Fruit fly (Drosophila melanogaster) whole organism, embryonic: Measurements from ENCODE around the gene CG7378.
A peak's percentile ranks its signal among the peaks of the same experiment; 100 is the strongest.

Source experiments
- Atf-2 ChIP-seq: fragments of 200-800 bp; sonication (Bioruptor generic); optimal IDR thresholded peaks from 2 replicates; lab custom pipeline; 2016; ENCODE audit warnings: missing biosample characterization, missing genetic modification characterization
- Atf6 ChIP-seq: fragments of 200-800 bp; sonication (Bioruptor generic); IDR thresholded peaks from 2 replicates; pipeline ENCODE4 v1.3.6; 2022; ENCODE audit warnings: missing biosample characterization, missing genetic modification characterization
- B-H2 ChIP-seq: fragments of 200-800 bp; sonication (Bioruptor generic); optimal IDR thresholded peaks from 2 replicates; lab custom pipeline; 2018; ENCODE audit warnings: missing biosample characterization, mild to moderate bottlenecking, missing genetic modification characterization
- CG1024 ChIP-seq: fragments of 200-800 bp; sonication (Bioruptor generic); IDR thresholded peaks from 2 replicates; pipeline ENCODE4 v1.3.6; 2022; ENCODE audit warnings: missing biosample characterization, missing genetic modification characterization
- CG10431 ChIP-seq: fragments of 200-800 bp; sonication (Bioruptor generic); optimal IDR thresholded peaks from 3 replicates; lab custom pipeline; 2018; ENCODE audit warnings: missing biosample characterization, mild to moderate bottlenecking, missing genetic modification characterization
- CG10543 ChIP-seq: fragments of 200-800 bp; sonication (Bioruptor generic); optimal IDR thresholded peaks from 3 replicates; lab custom pipeline; 2017; ENCODE audit warnings: missing biosample characterization, mild to moderate bottlenecking, missing genetic modification characterization, moderate library complexity
- CG10979 ChIP-seq: fragments of 200-800 bp; sonication (Bioruptor generic); optimal IDR thresholded peaks from 2 replicates; lab custom pipeline; 2018; ENCODE audit warnings: missing biosample characterization, mild to moderate bottlenecking, missing genetic modification characterization, moderate library complexity
- CG11093 ChIP-seq: fragments of 200-800 bp; sonication (Bioruptor generic); IDR thresholded peaks from 3 replicates; pipeline ENCODE4 v1.3.6; 2022; ENCODE audit warnings: missing biosample characterization, missing genetic modification characterization
- CG15269 ChIP-seq: fragments of 200-800 bp; sonication (Bioruptor generic); optimal IDR thresholded peaks from 2 replicates; lab custom pipeline; 2018; ENCODE audit warnings: missing biosample characterization, mild to moderate bottlenecking, missing genetic modification characterization, moderate library complexity
- CG1529 ChIP-seq: fragments of 200-800 bp; sonication (Bioruptor generic); optimal IDR thresholded peaks from 3 replicates; lab custom pipeline; 2018; ENCODE audit warnings: missing biosample characterization, missing genetic modification characterization
- CG16813 ChIP-seq: fragments of 200-800 bp; sonication (Bioruptor generic); IDR thresholded peaks from 3 replicates; pipeline ENCODE4 v1.3.6; 2022; ENCODE audit warnings: missing biosample characterization, missing genetic modification characterization; ENCODE audit not compliant: partially characterized antibody
- CG2116 ChIP-seq: fragments of 200-800 bp; sonication (Bioruptor generic); optimal IDR thresholded peaks from 3 replicates; lab custom pipeline; 2018; ENCODE audit warnings: missing biosample characterization, mild to moderate bottlenecking, missing genetic modification characterization
- CG30431 ChIP-seq: fragments of 200-800 bp; sonication (Bioruptor generic); optimal IDR thresholded peaks from 2 replicates; lab custom pipeline; 2017; ENCODE audit warnings: missing biosample characterization, missing genetic modification characterization
- CG3065 ChIP-seq: fragments of 200-800 bp; sonication (Bioruptor generic); optimal IDR thresholded peaks from 2 replicates; lab custom pipeline; 2016; ENCODE audit warnings: missing biosample characterization, missing genetic modification characterization
- CG34376 ChIP-seq: fragments of 200-800 bp; sonication (Bioruptor generic); optimal IDR thresholded peaks from 2 replicates; lab custom pipeline; 2018; ENCODE audit warnings: missing biosample characterization, mild to moderate bottlenecking, missing genetic modification characterization
- CG4854 ChIP-seq: fragments of 200-800 bp; sonication (Bioruptor generic); optimal IDR thresholded peaks from 2 replicates; lab custom pipeline; 2016; ENCODE audit warnings: missing biosample characterization, missing genetic modification characterization, inconsistent platforms
- CG6175 ChIP-seq: fragments of 200-800 bp; sonication (Bioruptor generic); IDR thresholded peaks from 3 replicates; pipeline ENCODE4 v1.3.6; 2022; ENCODE audit warnings: missing biosample characterization, missing genetic modification characterization
- CG7271 ChIP-seq: fragments of 200-800 bp; sonication (Bioruptor generic); optimal IDR thresholded peaks from 2 replicates; lab custom pipeline; 2018; ENCODE audit warnings: missing biosample characterization, mild to moderate bottlenecking, missing genetic modification characterization, moderate library complexity
- CG7357 ChIP-seq: fragments of 200-800 bp; sonication (Bioruptor generic); IDR thresholded peaks from 3 replicates; pipeline ENCODE4 v1.3.6; 2022; ENCODE audit warnings: missing biosample characterization, missing genetic modification characterization
- CG7556 ChIP-seq: fragments of 200-800 bp; sonication (Bioruptor generic); optimal IDR thresholded peaks from 2 replicates; lab custom pipeline; 2017; ENCODE audit warnings: missing biosample characterization, mild to moderate bottlenecking, missing genetic modification characterization
- CG8478 ChIP-seq: fragments of >200 bp; optimal IDR thresholded peaks from 2 replicates; lab custom pipeline; 2018
- CG9727 ChIP-seq: fragments of 200-800 bp; sonication (Bioruptor generic); optimal IDR thresholded peaks from 3 replicates; lab custom pipeline; 2017; ENCODE audit warnings: missing biosample characterization, mild to moderate bottlenecking, missing genetic modification characterization
- Dfd ChIP-seq, 2 experiments: fragments of >200 bp; optimal IDR thresholded peaks; 2 replicates each; lab custom pipeline; 2017; ENCODE audit warnings: missing biosample characterization in 2 of 2, missing genetic modification characterization in 2 of 2
- Ets65A ChIP-seq: fragments of 200-800 bp; sonication (Bioruptor generic); peaks from one replicate; lab custom pipeline; 2016; ENCODE audit warnings: missing biosample characterization, missing genetic modification characterization
- Hr78 ChIP-seq, 2 experiments: fragments of 200-800 bp in 1 of 2; fragments of >200 bp in 1 of 2; sonication (Bioruptor generic) in 1 of 2; optimal IDR thresholded peaks; 2 replicates each; lab custom pipeline; 2017 to 2019; ENCODE audit warnings: missing biosample characterization in 2 of 2, missing genetic modification characterization in 2 of 2, mild to moderate bottlenecking in 1 of 2, moderate library complexity in 1 of 2
- Med ChIP-seq: fragments of 200-800 bp; sonication (Bioruptor generic); peaks from one replicate; lab custom pipeline; 2016; ENCODE audit warnings: missing biosample characterization, missing genetic modification characterization, mild to moderate bottlenecking, inconsistent platforms, moderate library complexity
- Nf-YC ChIP-seq: fragments of 200-800 bp; optimal IDR thresholded peaks from 3 replicates; lab custom pipeline; 2019; ENCODE audit warnings: missing biosample characterization, mild to moderate bottlenecking, missing genetic modification characterization, moderate library complexity
- Pdp1 ChIP-seq, 2 experiments: fragments of 200-800 bp; sonication (Bioruptor generic); optimal IDR thresholded peaks; 3 replicates each; lab custom pipeline; 2016; ENCODE audit warnings: missing biosample characterization in 2 of 2, missing genetic modification characterization in 2 of 2, mild to moderate bottlenecking in 1 of 2, moderate library complexity in 1 of 2
- Scr ChIP-seq: fragments of 200-800 bp; sonication (Bioruptor generic); IDR thresholded peaks from 2 replicates; pipeline ENCODE4 v1.3.6; 2022; ENCODE audit warnings: missing biosample characterization, missing genetic modification characterization; ENCODE audit not compliant: partially characterized antibody
- ara ChIP-seq: fragments of 200-800 bp; sonication (Bioruptor generic); IDR thresholded peaks from 2 replicates; pipeline ENCODE4 v1.3.6; 2022; ENCODE audit warnings: missing biosample characterization, missing genetic modification characterization
- ato ChIP-seq: fragments of 200-800 bp; sonication (Bioruptor generic); IDR thresholded peaks from 2 replicates; pipeline ENCODE4 v1.3.6; 2022; ENCODE audit warnings: missing biosample characterization, missing genetic modification characterization; ENCODE audit not compliant: partially characterized antibody
- bbx ChIP-seq: fragments of 200-800 bp; sonication (Bioruptor generic); IDR thresholded peaks from 2 replicates; pipeline ENCODE4 v1.3.6; 2022; ENCODE audit warnings: missing biosample characterization, missing genetic modification characterization; ENCODE audit not compliant: partially characterized antibody
- btn ChIP-seq: fragments of 200-800 bp; sonication (Bioruptor generic); optimal IDR thresholded peaks from 2 replicates; lab custom pipeline; 2016; ENCODE audit warnings: missing biosample characterization, missing genetic modification characterization
- cato ChIP-seq: fragments of 200-800 bp; sonication (Bioruptor generic); optimal IDR thresholded peaks from 2 replicates; lab custom pipeline; 2016; ENCODE audit warnings: missing biosample characterization, missing genetic modification characterization, borderline replicate concordance
- chn ChIP-seq: fragments of 200-800 bp; sonication (Bioruptor generic); optimal IDR thresholded peaks from 2 replicates; lab custom pipeline; 2016; ENCODE audit warnings: missing biosample characterization, missing genetic modification characterization
- dysf ChIP-seq: fragments of 200-800 bp; sonication (Bioruptor generic); IDR thresholded peaks from 3 replicates; pipeline ENCODE4 v1.3.6; 2022; ENCODE audit warnings: missing biosample characterization, missing genetic modification characterization
- fd96Cb ChIP-seq: fragments of 200-800 bp; sonication (Bioruptor generic); optimal IDR thresholded peaks from 2 replicates; lab custom pipeline; 2018; ENCODE audit warnings: missing biosample characterization, mild to moderate bottlenecking, missing genetic modification characterization, moderate library complexity
- ftz-f1 ChIP-seq: fragments of 200-800 bp; sonication (Bioruptor generic); optimal IDR thresholded peaks from 2 replicates; lab custom pipeline; 2016; ENCODE audit warnings: missing biosample characterization, missing genetic modification characterization
- grn ChIP-seq: fragments of 200-800 bp; sonication (Bioruptor generic); optimal IDR thresholded peaks from 3 replicates; lab custom pipeline; 2017; ENCODE audit warnings: missing biosample characterization, missing genetic modification characterization
- jigr1 ChIP-seq: fragments of 200-800 bp; sonication (Bioruptor generic); IDR thresholded peaks from 3 replicates; pipeline ENCODE4 v1.3.6; 2022; ENCODE audit warnings: missing biosample characterization, missing genetic modification characterization
- kay ChIP-seq: fragments of 200-800 bp; sonication (Bioruptor generic); optimal IDR thresholded peaks from 2 replicates; lab custom pipeline; 2016; ENCODE audit warnings: missing biosample characterization, missing genetic modification characterization
- mam ChIP-seq: fragments of 200-800 bp; sonication (Bioruptor generic); optimal IDR thresholded peaks from 3 replicates; lab custom pipeline; 2016; ENCODE audit warnings: missing biosample characterization, missing genetic modification characterization
- nom ChIP-seq: fragments of 200-800 bp; sonication (Bioruptor generic); optimal IDR thresholded peaks from 2 replicates; lab custom pipeline; 2017; ENCODE audit warnings: missing biosample characterization, missing genetic modification characterization, mild to moderate bottlenecking, moderate library complexity, missing genetic modification reagents
- odd ChIP-seq: fragments of 200-800 bp; sonication (Bioruptor generic); optimal IDR thresholded peaks from 2 replicates; lab custom pipeline; 2017; ENCODE audit warnings: missing biosample characterization, mild to moderate bottlenecking, missing genetic modification characterization
- peb ChIP-seq: fragments of 200-800 bp; sonication (Bioruptor generic); IDR thresholded peaks from 2 replicates; pipeline ENCODE4 v1.3.6; 2022; ENCODE audit warnings: missing biosample characterization, missing genetic modification characterization
- sob ChIP-seq: fragments of 200-800 bp; sonication (Bioruptor generic); IDR thresholded peaks from 2 replicates; pipeline ENCODE4 v1.3.6; 2022; ENCODE audit warnings: missing biosample characterization, missing genetic modification characterization
- stc ChIP-seq: fragments of 200-800 bp; sonication (Bioruptor generic); IDR thresholded peaks from 2 replicates; pipeline ENCODE4 v1.3.6; 2022; ENCODE audit warnings: missing biosample characterization, missing genetic modification characterization
- sug ChIP-seq: fragments of 200-800 bp; optimal IDR thresholded peaks from 2 replicates; lab custom pipeline; 2019; ENCODE audit warnings: missing biosample characterization, mild to moderate bottlenecking, missing genetic modification characterization, moderate library complexity
- tgo ChIP-seq: fragments of 200-800 bp; sonication (Bioruptor generic); IDR thresholded peaks from 3 replicates; pipeline ENCODE4 v1.3.6; 2022; ENCODE audit warnings: missing biosample characterization, missing genetic modification characterization

CG7378 gene

DNA sequence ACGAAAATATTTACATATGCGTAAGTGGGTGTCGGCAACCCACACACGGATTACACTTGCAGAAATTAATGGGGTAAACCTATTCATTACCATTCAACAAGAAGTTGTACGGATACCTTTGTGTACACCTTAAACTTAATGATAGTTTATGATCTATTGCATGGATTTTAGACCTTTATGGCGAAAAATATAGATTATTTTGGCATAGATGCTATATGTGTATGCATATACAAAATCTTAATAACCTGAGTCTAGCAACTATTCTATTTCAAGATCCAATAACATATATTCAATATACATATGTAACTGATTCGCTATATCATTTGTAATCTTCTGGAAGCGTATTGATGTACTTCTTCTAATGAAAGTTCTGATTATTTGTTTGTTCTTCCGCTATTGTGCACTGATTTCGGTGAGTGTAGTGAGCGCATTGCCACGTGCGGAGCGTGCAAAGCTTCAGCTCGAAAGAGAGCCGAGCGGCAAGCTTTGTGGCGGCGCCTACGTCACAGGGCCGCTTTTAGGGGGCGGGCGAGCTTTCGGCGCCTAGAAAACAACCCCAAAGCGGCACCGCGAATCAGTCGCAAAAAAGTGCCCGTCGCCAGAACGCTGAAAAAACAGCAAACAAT, at the start of gene CG7378 (continued):
- TF ChIP-seq CG15269 (peak; percentile 28), ara (GFP tag; lab: Robert Waterston, UW) (no peak), CG7556 (GFP tag; lab: Kevin White, UChicago) (peak; percentile 73), Atf-2 (GFP tag; lab: Kevin White, UChicago) (no peak), btn (GFP tag; lab: Kevin White, UChicago) (no peak), CG8478 (no peak), CG6175 (GFP tag; lab: Robert Waterston, UW) (0 out of 3 replicates have a peak, but pooled peaks have one; percentile 25), Nf-YC (peak; percentile 32), CG4854 (GFP tag; lab: Kevin White, UChicago) (peak; percentile 16), odd (GFP tag; lab: Kevin White, UChicago) (peak; percentile 18), CG10431 (GFP tag; lab: Kevin White, UChicago) (no peak), Atf6 (GFP tag; lab: Robert Waterston, UW) (no peak), Ets65A (GFP tag; lab: Kevin White, UChicago) (peak; percentile 35), CG2116 (GFP tag; lab: Kevin White, UChicago) (no peak), fd96Cb (tag; lab: Kevin White, UChicago) (peak; percentile 3), nom (GFP tag; lab: Kevin White, UChicago) (no peak), peb (GFP tag; lab: Robert Waterston, UW) (no peak), chn (no peak), tgo (GFP tag; lab: Robert Waterston, UW) (peak; percentile 25; the same call in 1 of the 3 replicates), stc (GFP tag; lab: Robert Waterston, UW) (no peak), cato (no peak), CG30431 (GFP tag; lab: Kevin White, UChicago) (no peak), sob (GFP tag; lab: Robert Waterston, UW) (0 out of 2 replicates have a peak, but pooled peaks have one; percentile 8), B-H2 (GFP tag; lab: Kevin White, UChicago) (peak; percentile 20), ato (GFP tag; lab: Robert Waterston, UW) (no peak), CG1529 (GFP tag; lab: Kevin White, UChicago) (no peak), kay (GFP tag; lab: Kevin White, UChicago) (no peak), dysf (peak; percentile 57; the same call in 1 of the 3 replicates), CG1024 (GFP tag; lab: Robert Waterston, UW) (no peak)

DNA sequence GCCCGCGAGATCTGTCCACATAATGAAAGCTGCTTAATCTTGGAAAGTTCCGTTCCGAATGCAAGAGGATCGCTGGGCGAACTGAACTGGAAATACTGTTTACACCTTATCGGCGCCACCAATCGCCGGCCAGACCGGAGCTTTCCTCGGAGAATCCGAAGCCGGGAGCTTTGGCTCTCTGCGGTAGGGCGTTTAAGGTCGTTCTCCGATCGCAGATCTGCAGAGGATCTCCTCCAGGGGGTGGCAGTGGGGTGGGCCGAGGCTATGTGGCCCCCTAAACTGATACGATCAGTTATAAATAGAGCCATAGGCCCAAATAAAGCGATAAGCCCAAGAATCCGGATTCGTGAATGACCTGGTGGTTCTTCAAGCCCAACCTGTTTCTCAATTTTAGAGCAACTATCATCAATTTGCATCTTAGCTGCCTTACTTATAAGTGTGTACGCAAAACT, 42.8 kb upstream of the CG7378 start, which contains the start of gene CG7322:
Gene CG7322 (minus strand): TSS at position 402 of the 452 bp plus-strand sequence.
- no peak for TF ChIP-seq Scr (GFP tag; lab: Robert Waterston, UW)
- peak; percentile 85 for TF ChIP-seq ftz-f1
- no peak for TF ChIP-seq CG7271 (tag; lab: Kevin White, UChicago)
- TF ChIP-seq Nf-YC, result peak; percentile 82
- no peak for TF ChIP-seq jigr1 (GFP tag; lab: Robert Waterston, UW)
- TF ChIP-seq CG3065 (GFP tag; lab: Kevin White, UChicago), result no peak
- peak; percentile 69 for TF ChIP-seq Med
- 0 out of 3 replicates have a peak, but pooled peaks have one; percentile 21 for TF ChIP-seq CG16813 (GFP tag; lab: Robert Waterston, UW)
- no peak for TF ChIP-seq CG7357 (GFP tag; lab: Robert Waterston, UW)
- no peak for TF ChIP-seq Dfd (GFP tag; optimal IDR thresholded peaks at IDR 0.05; lab: Kevin White, UChicago)
- peak; percentile 8 for TF ChIP-seq B-H2 (GFP tag; lab: Kevin White, UChicago)
- TF ChIP-seq CG11093 (GFP tag; lab: Robert Waterston, UW), result no peak
- TF ChIP-seq grn, result peak; percentile 89
- TF ChIP-seq Ets65A (GFP tag; lab: Kevin White, UChicago), result peak; percentile 12
- peak; percentile 32 for TF ChIP-seq nom (GFP tag; lab: Kevin White, UChicago)
- no peak for TF ChIP-seq CG10979 (tag; lab: Kevin White, UChicago)
- TF ChIP-seq mam, result no peak
- no peak for TF ChIP-seq CG9727 (GFP tag; lab: Kevin White, UChicago)
- no peak for TF ChIP-seq tgo (GFP tag; lab: Robert Waterston, UW)
- TF ChIP-seq bbx (GFP tag; lab: Robert Waterston, UW), result 0 out of 2 replicates have a peak, but pooled peaks have one; percentile 17
- peak in 1 of 2 experiments; percentile 81 for TF ChIP-seq Hr78 (GFP tag; optimal IDR thresholded peaks at IDR 0.05; lab: Kevin White, UChicago)
- peak in 1 of 2 experiments; percentile 3 for TF ChIP-seq Pdp1 (GFP tag; optimal IDR thresholded peaks at IDR 0.05; lab: Kevin White, UChicago)
- peak; percentile 15 for TF ChIP-seq CG10543 (GFP tag; lab: Kevin White, UChicago)
- peak; percentile 96 for TF ChIP-seq CG34376 (GFP tag; lab: Kevin White, UChicago)
- peak; percentile 98 for TF ChIP-seq sug (tag; lab: Kevin White, UChicago)
